Fruit fly (Drosophila melanogaster): ENCODE results near the gene CG1571.

Gene CG1571

DNA sequence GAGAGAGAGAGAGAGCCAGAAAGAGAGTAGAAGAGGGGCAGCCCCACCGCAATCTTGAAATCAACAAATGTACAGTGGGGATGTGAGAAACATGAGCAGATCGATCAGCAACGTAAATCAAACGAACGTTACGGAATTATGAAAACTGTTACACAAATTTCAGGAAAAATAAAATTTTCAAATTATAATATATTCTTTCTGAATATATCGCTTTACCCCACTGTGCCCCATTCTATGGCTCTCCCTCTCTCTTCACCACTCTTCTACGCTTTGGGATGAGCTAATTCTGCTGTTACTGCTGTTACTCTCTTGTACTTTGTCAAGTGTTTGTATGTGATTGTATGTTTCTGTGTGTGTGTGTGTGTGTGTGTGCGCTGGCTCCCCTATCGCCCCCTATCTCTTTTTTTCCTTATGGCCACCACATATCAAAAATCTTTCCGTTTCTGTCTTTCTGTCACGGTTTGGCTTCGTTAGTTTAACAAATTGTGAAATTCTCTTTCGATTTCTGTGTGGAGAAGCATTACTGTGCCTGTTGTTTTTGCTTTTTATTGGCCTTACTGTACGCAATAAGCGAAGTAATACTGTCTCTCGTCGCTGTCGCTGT lies 15.4 kb downstream of the CG1571 start (continued):
- TF ChIP-seq bbx (GFP tag; IDR thresholded peaks at IDR 0.05; ENCODE audit: partially characterized antibody), result no peak; the same call in 1 of the 2 replicates
- TF ChIP-seq phol (tag; optimal IDR thresholded peaks at IDR 0.05), result peak; percentile 94
- peak; percentile 96 for TF ChIP-seq Ravus (GFP tag; IDR thresholded peaks at IDR 0.05)
- TF ChIP-seq mam (GFP tag; optimal IDR thresholded peaks at IDR 0.05), result peak; percentile 91
- TF ChIP-seq lola (GFP tag; optimal IDR thresholded peaks at IDR 0.05), result peak in 2 of 3 experiments; percentile 17 to 87
- no peak for TF ChIP-seq mld (GFP tag; IDR thresholded peaks at IDR 0.05; ENCODE audit: partially characterized antibody)
- peak; percentile 88 for TF ChIP-seq CG10543 (GFP tag; optimal IDR thresholded peaks at IDR 0.05)
- peak; percentile 86 to 99 for TF ChIP-seq Trl (optimal IDR thresholded peaks at IDR 0.05)
- TF ChIP-seq Trl (GFP tag; optimal IDR thresholded peaks at IDR 0.05), result peak; percentile 84
- peak; percentile 79 for TF ChIP-seq emc (GFP tag; optimal IDR thresholded peaks at IDR 0.05)
- peak; percentile 87 for TF ChIP-seq gt (GFP tag; IDR thresholded peaks at IDR 0.05)
- peak; percentile 79 for TF ChIP-seq NK7.1 (GFP tag; optimal IDR thresholded peaks at IDR 0.05)
- peak; percentile 78 for TF ChIP-seq Side (GFP tag; optimal IDR thresholded peaks at IDR 0.05)
- TF ChIP-seq Aef1 (GFP tag; IDR thresholded peaks at IDR 0.05), result peak; percentile 98
- TF ChIP-seq Hmx (GFP tag; optimal IDR thresholded peaks at IDR 0.05), result peak; percentile 77
- TF ChIP-seq her (GFP tag; optimal IDR thresholded peaks at IDR 0.05), result peak; percentile 79
- peak; percentile 97 for TF ChIP-seq CG32767 (GFP tag; IDR thresholded peaks at IDR 0.05)
- TF ChIP-seq B-H2 (GFP tag; optimal IDR thresholded peaks at IDR 0.05), result peak; percentile 64
- peak; percentile 95 for TF ChIP-seq tin (GFP tag; optimal IDR thresholded peaks at IDR 0.05)
- TF ChIP-seq CG16813 (GFP tag; IDR thresholded peaks at IDR 0.05; ENCODE audit: partially characterized antibody), result no peak
- peak; percentile 95 for TF ChIP-seq CG4820 (GFP tag; optimal IDR thresholded peaks at IDR 0.05)
- TF ChIP-seq sob (GFP tag; IDR thresholded peaks at IDR 0.05), result peak; percentile 99
- TF ChIP-seq gfzf (GFP tag; optimal IDR thresholded peaks at IDR 0.05), result no peak
- TF ChIP-seq ranshi (GFP tag; IDR thresholded peaks at IDR 0.05), result peak; percentile 98
- TF ChIP-seq CG12769 (tag; optimal IDR thresholded peaks at IDR 0.05), result peak; percentile 97
- TF ChIP-seq D19A (tag; optimal IDR thresholded peaks at IDR 0.05), result peak; percentile 91
- TF ChIP-seq sqz (GFP tag; optimal IDR thresholded peaks at IDR 0.05), result peak; percentile 92
- peak; percentile 7 for TF ChIP-seq CG7745 (tag; optimal IDR thresholded peaks at IDR 0.05)
- peak; percentile 89 for TF ChIP-seq cg (GFP tag; optimal IDR thresholded peaks at IDR 0.05)
- peak; percentile 97 for TF ChIP-seq Oaz (GFP tag; IDR thresholded peaks at IDR 0.05)
- TF ChIP-seq CG17359 (tag; optimal IDR thresholded peaks at IDR 0.05), result peak; percentile 97
- TF ChIP-seq btn (GFP tag; optimal IDR thresholded peaks at IDR 0.05), result peak; percentile 84
- TF ChIP-seq CG5953 (GFP tag; IDR thresholded peaks at IDR 0.05), result peak; percentile 99
- peak; percentile 92 for TF ChIP-seq GATAe (GFP tag; conservative IDR thresholded peaks at IDR 0.05)
- TF ChIP-seq BEAF-32 (GFP tag; optimal IDR thresholded peaks at IDR 0.05), result peak; percentile 9
- peak; percentile 92 for TF ChIP-seq kay (GFP tag; optimal IDR thresholded peaks at IDR 0.05)
- peak; percentile 94 for TF ChIP-seq CG18262 (tag; optimal IDR thresholded peaks at IDR 0.05)
- TF ChIP-seq CG17612 (GFP tag; IDR thresholded peaks at IDR 0.05), result peak; percentile 96
- peak; percentile 98 for TF ChIP-seq CG11695 (GFP tag; IDR thresholded peaks at IDR 0.05)
- no peak for TF ChIP-seq CG17912 (GFP tag; optimal IDR thresholded peaks at IDR 0.05)
- TF ChIP-seq CG14965 (GFP tag; optimal IDR thresholded peaks at IDR 0.05; ENCODE audit: borderline replicate concordance), result no peak
- TF ChIP-seq Hr78 (GFP tag; optimal IDR thresholded peaks at IDR 0.05), result peak in 1 of 2 experiments; percentile 75
- peak; percentile 93 for TF ChIP-seq CG1529 (GFP tag; optimal IDR thresholded peaks at IDR 0.05)
- peak; percentile 89 for TF ChIP-seq trem (tag; optimal IDR thresholded peaks at IDR 0.05)
- peak; percentile 81 for TF ChIP-seq NC2β (GFP tag; optimal IDR thresholded peaks at IDR 0.05)
- peak; percentile 13 for TF ChIP-seq pzg (GFP tag; optimal IDR thresholded peaks at IDR 0.05)
- peak; percentile 91 for TF ChIP-seq CG30431 (GFP tag; optimal IDR thresholded peaks at IDR 0.05)
- peak; percentile 97 for TF ChIP-seq HHEX (GFP tag; optimal IDR thresholded peaks at IDR 0.05)
- TF ChIP-seq CG17186 (GFP tag; optimal IDR thresholded peaks at IDR 0.05), result peak; percentile 77
